Worm (Caenorhabditis elegans) whole organism, L4 larva: ENCODE data around the gene F22E5.6.
A peak's percentile ranks its signal among the peaks of the same experiment; 100 is the strongest.

ENCODE experiments used
- F26F4.8 ChIP-seq: fragments of 200-800 bp; sonication (Bioruptor generic); conservative IDR thresholded peaks from 2 replicates; pipeline ENCODE4 v1.3.6; 2022; ENCODE audit warnings: missing genetic modification characterization, missing compliant biosample characterization
- R02D3.7 ChIP-seq: fragments of 150-350 bp; sonication (generic microtip); optimal IDR thresholded peaks from 3 replicates; lab custom pipeline; 2014; ENCODE audit warnings: missing biosample characterization, missing genetic modification characterization
- T20F7.1 ChIP-seq: fragments of 200-800 bp; sonication (Bioruptor generic); optimal IDR thresholded peaks from 2 replicates; lab custom pipeline; 2018; ENCODE audit warnings: mild to moderate bottlenecking, missing genetic modification characterization, missing compliant biosample characterization
- Y75B8A.6 ChIP-seq: fragments of 200-800 bp; sonication (Bioruptor generic); IDR thresholded peaks from 2 replicates; pipeline ENCODE4 v1.3.6; 2022; ENCODE audit warnings: missing genetic modification reagents, missing genetic modification characterization, missing compliant biosample characterization
- aha-1 ChIP-seq: fragments of 150-350 bp; peaks from one replicate; lab custom pipeline; 2014; ENCODE audit warnings: missing biosample characterization, missing genetic modification characterization
- aly-2 ChIP-seq: sonication (generic microtip); optimal IDR thresholded peaks from 2 replicates; lab custom pipeline; 2018; ENCODE audit warnings: missing biosample characterization, missing genetic modification characterization
- ceh-32 ChIP-seq: sonication (generic microtip); optimal IDR thresholded peaks from 2 replicates; lab custom pipeline; 2016; ENCODE audit warnings: mild to moderate bottlenecking, missing genetic modification characterization, missing compliant biosample characterization; ENCODE audit not compliant: poor library complexity
- ceh-62 ChIP-seq: sonication (generic microtip); optimal IDR thresholded peaks from 2 replicates; lab custom pipeline; 2017; ENCODE audit warnings: missing biosample characterization, missing genetic modification characterization
- daf-16 ChIP-seq, 3 experiments: sonication (generic microtip); optimal IDR thresholded peaks; 2 replicates each; lab custom pipeline; 2016 to 2017; ENCODE audit warnings: missing genetic modification characterization in 3 of 3, missing genetic modification reagents in 3 of 3, mild to moderate bottlenecking in 2 of 3, missing compliant biosample characterization in 2 of 3, missing biosample characterization in 1 of 3, moderate library complexity in 1 of 3
- dmd-6 ChIP-seq: fragments of 200-800 bp; sonication (Bioruptor generic); IDR thresholded peaks from 2 replicates; pipeline ENCODE4 v1.3.6; 2022; ENCODE audit warnings: missing genetic modification reagents, missing genetic modification characterization, missing compliant biosample characterization
- dpl-1 ChIP-seq: fragments of 150-350 bp; optimal IDR thresholded peaks from 2 replicates; lab custom pipeline; 2014; ENCODE audit warnings: missing biosample characterization, missing genetic modification reagents, missing genetic modification characterization
- egl-27 ChIP-seq: sonication (generic microtip); optimal IDR thresholded peaks from 3 replicates; lab custom pipeline; 2017; ENCODE audit warnings: missing biosample characterization, missing genetic modification reagents, missing genetic modification characterization
- fkh-10 ChIP-seq: fragments of 150-350 bp; optimal IDR thresholded peaks from 2 replicates; lab custom pipeline; 2014; ENCODE audit warnings: missing biosample characterization, missing genetic modification reagents, missing genetic modification characterization
- fos-1 ChIP-seq: fragments of 150-350 bp; optimal IDR thresholded peaks from 2 replicates; lab custom pipeline; 2014; ENCODE audit warnings: missing biosample characterization, missing genetic modification characterization
- gei-8 ChIP-seq: fragments of 200-800 bp; sonication (Bioruptor generic); optimal IDR thresholded peaks from 2 replicates; lab custom pipeline; 2018; ENCODE audit warnings: mild to moderate bottlenecking, missing genetic modification characterization, missing compliant biosample characterization
- hlh-11 ChIP-seq: fragments of 200-800 bp; sonication (Bioruptor generic); optimal IDR thresholded peaks from 2 replicates; lab custom pipeline; 2018; ENCODE audit warnings: mild to moderate bottlenecking, missing genetic modification characterization, missing compliant biosample characterization
- hmg-1.1 ChIP-seq: fragments of 200-800 bp; sonication (Bioruptor generic); IDR thresholded peaks from 2 replicates; pipeline ENCODE4 v1.3.6; 2022; ENCODE audit warnings: missing genetic modification reagents, missing genetic modification characterization, missing compliant biosample characterization
- lim-7 ChIP-seq: fragments of 200-800 bp; sonication (Bioruptor generic); IDR thresholded peaks from 2 replicates; pipeline ENCODE4 v1.3.6; 2022; ENCODE audit warnings: missing genetic modification characterization, missing compliant biosample characterization
- lin-1 ChIP-seq: fragments of 200-800 bp; sonication (Bioruptor generic); IDR thresholded peaks from 2 replicates; pipeline ENCODE4 v1.3.6; 2022; ENCODE audit warnings: missing genetic modification reagents, missing genetic modification characterization, missing compliant biosample characterization
- lin-13 ChIP-seq: fragments of 150-350 bp; optimal IDR thresholded peaks from 2 replicates; lab custom pipeline; 2014; ENCODE audit warnings: missing biosample characterization, missing genetic modification reagents, missing genetic modification characterization
- lin-29 ChIP-seq: fragments of 200-800 bp; sonication (Bioruptor generic); IDR thresholded peaks from 2 replicates; pipeline ENCODE4 v1.3.6; 2022; ENCODE audit warnings: missing genetic modification reagents, missing genetic modification characterization, missing compliant biosample characterization
- lin-38 ChIP-seq: fragments of 200-800 bp; sonication (Bioruptor generic); IDR thresholded peaks from 2 replicates; pipeline ENCODE4 v1.3.6; 2022; ENCODE audit warnings: missing genetic modification reagents, missing genetic modification characterization, missing compliant biosample characterization
- lsy-2 ChIP-seq, 2 experiments: fragments of 150-350 bp in 1 of 2; sonication (generic microtip) in 1 of 2; optimal IDR thresholded peaks; 2 replicates each; lab custom pipeline; 2014 to 2017; ENCODE audit warnings: missing biosample characterization in 2 of 2, missing genetic modification characterization in 2 of 2
- madf-5 ChIP-seq, 2 experiments: fragments of 200-800 bp; sonication (Bioruptor generic); IDR thresholded peaks; 2 replicates each; pipeline ENCODE4 v1.3.6; 2022; ENCODE audit warnings: missing compliant biosample characterization in 2 of 2, missing genetic modification characterization in 2 of 2
- madf-9 ChIP-seq: fragments of 200-800 bp; sonication (Bioruptor generic); conservative IDR thresholded peaks from 2 replicates; pipeline ENCODE4 v1.3.6; 2022; ENCODE audit warnings: missing genetic modification reagents, missing genetic modification characterization, missing compliant biosample characterization
- mdl-1 ChIP-seq, 2 experiments: fragments of 150-350 bp in 1 of 2; sonication (generic microtip) in 1 of 2; optimal IDR thresholded peaks; 2 replicates each; lab custom pipeline; 2014 to 2017; ENCODE audit warnings: missing biosample characterization in 2 of 2, missing genetic modification characterization in 2 of 2
- mdt-29 ChIP-seq: fragments of 200-800 bp; sonication (Bioruptor generic); IDR thresholded peaks from 2 replicates; pipeline ENCODE4 v1.3.6; 2022; ENCODE audit warnings: missing genetic modification reagents, missing genetic modification characterization, missing compliant biosample characterization
- mes-2 ChIP-seq: sonication (generic microtip); optimal IDR thresholded peaks from 2 replicates; lab custom pipeline; 2016; ENCODE audit warnings: missing genotype, mild to moderate bottlenecking, missing genetic modification characterization, missing compliant biosample characterization; ENCODE audit not compliant: poor library complexity, severe bottlenecking
- mxl-3 ChIP-seq: fragments of 200-800 bp; sonication (Bioruptor generic); optimal IDR thresholded peaks from 2 replicates; lab custom pipeline; 2018; ENCODE audit warnings: mild to moderate bottlenecking, missing genetic modification characterization, missing compliant biosample characterization
- nhr-102 ChIP-seq: sonication (generic microtip); optimal IDR thresholded peaks from 2 replicates; lab custom pipeline; 2016; ENCODE audit warnings: mild to moderate bottlenecking, missing genetic modification characterization, moderate library complexity, missing compliant biosample characterization
- nhr-11 ChIP-seq: fragments of 150-350 bp; optimal IDR thresholded peaks from 2 replicates; lab custom pipeline; 2014; ENCODE audit warnings: missing biosample characterization, missing genetic modification characterization
- nhr-28 ChIP-seq: fragments of 150-350 bp; optimal IDR thresholded peaks from 2 replicates; lab custom pipeline; 2014; ENCODE audit warnings: missing biosample characterization, missing genetic modification characterization
- nhr-41 ChIP-seq: fragments of 200-800 bp; sonication (Bioruptor generic); IDR thresholded peaks from 2 replicates; pipeline ENCODE4 v1.3.6; 2022; ENCODE audit warnings: missing genetic modification reagents, missing genetic modification characterization, missing compliant biosample characterization
- nhr-42 ChIP-seq: fragments of 200-800 bp; sonication (Bioruptor generic); IDR thresholded peaks from 2 replicates; pipeline ENCODE4 v1.3.6; 2022; ENCODE audit warnings: missing genetic modification characterization, missing compliant biosample characterization
- nhr-76 ChIP-seq: fragments of 150-350 bp; optimal IDR thresholded peaks from 2 replicates; lab custom pipeline; 2014; ENCODE audit warnings: missing biosample characterization, missing genetic modification characterization
- nhr-77 ChIP-seq: fragments of 150-350 bp; optimal IDR thresholded peaks from 2 replicates; lab custom pipeline; 2014; ENCODE audit warnings: missing biosample characterization, missing genetic modification characterization
- pha-4 ChIP-seq, 2 experiments: fragments of 150-350 bp in 1 of 2; fragments of 200-800 bp in 1 of 2; sonication (Bioruptor generic) in 1 of 2; IDR thresholded peaks in 1 of 2; optimal IDR thresholded peaks in 1 of 2; 2 replicates each; pipeline versions ENCODE4 v1.3.6 to Lab custom; 2014 to 2022; ENCODE audit warnings: missing genetic modification characterization in 2 of 2, missing genetic modification reagents in 2 of 2, missing biosample characterization in 1 of 2, missing compliant biosample characterization in 1 of 2
- php-3 ChIP-seq: fragments of 200-800 bp; sonication (Bioruptor generic); IDR thresholded peaks from 2 replicates; pipeline ENCODE4 v1.3.6; 2022; ENCODE audit warnings: missing genetic modification reagents, missing genetic modification characterization, missing compliant biosample characterization
- pqm-1 ChIP-seq: sonication (generic microtip); optimal IDR thresholded peaks from 2 replicates; lab custom pipeline; 2017; ENCODE audit warnings: missing biosample characterization, missing genetic modification characterization
- set-16 ChIP-seq: fragments of 200-800 bp; sonication (Bioruptor generic); IDR thresholded peaks from 2 replicates; pipeline ENCODE4 v1.3.6; 2022; ENCODE audit warnings: missing genetic modification reagents, missing genetic modification characterization, missing compliant biosample characterization
- spr-3 ChIP-seq: fragments of 200-800 bp; sonication (Bioruptor generic); optimal IDR thresholded peaks from 2 replicates; lab custom pipeline; 2018; ENCODE audit warnings: mild to moderate bottlenecking, missing genetic modification characterization, missing compliant biosample characterization
- tra-1 ChIP-seq: fragments of 200-800 bp; sonication (Bioruptor generic); IDR thresholded peaks from 2 replicates; pipeline ENCODE4 v1.3.6; 2022; ENCODE audit warnings: missing genetic modification reagents, missing genetic modification characterization, missing compliant biosample characterization
- ztf-11 ChIP-seq: fragments of 150-350 bp; optimal IDR thresholded peaks from 2 replicates; lab custom pipeline; 2014; ENCODE audit warnings: missing biosample characterization, missing genetic modification characterization
- ztf-7 ChIP-seq: fragments of 150-350 bp; optimal IDR thresholded peaks from 2 replicates; lab custom pipeline; 2014; ENCODE audit warnings: missing biosample characterization, missing genetic modification characterization

F22E5.6 gene

ce11 chrII:2610202-2610912 is 39.3 kb upstream of the F22E5.6 start, which contains the start of gene sri-38:
Gene sri-38 (plus strand): TSS chrII:2610862.
- TF ChIP-seq aha-1 (tag; lab: Kevin White, UChicago) (no peak), aly-2 (tag; lab: Kevin White, UChicago) (no peak), lim-7 (GFP tag; lab: Robert Waterston, UW) (no peak), egl-27 (tag; lab: Kevin White, UChicago) (no peak), lin-13 (GFP tag; lab: Kevin White, UChicago) (no peak), lin-1 (GFP tag; lab: Robert Waterston, UW) (peak; percentile 49; the same call in 1 of the 2 replicates), daf-16 (GFP tag; optimal IDR thresholded peaks at IDR 0.05; lab: Kevin White, UChicago) (no peak), daf-16 (tag; optimal IDR thresholded peaks at IDR 0.05; lab: Kevin White, UChicago) (peak; percentile 49), tra-1 (GFP tag; lab: Robert Waterston, UW) (no peak), Y75B8A.6 (GFP tag; lab: Robert Waterston, UW) (no peak), nhr-102 (tag; lab: Kevin White, UChicago) (peak; percentile 45), mdl-1 (tag; optimal IDR thresholded peaks at IDR 0.05; lab: Kevin White, UChicago) (peak in 1 of 2 experiments; percentile 3), dpl-1 (GFP tag; lab: Kevin White, UChicago) (no peak), pha-4 (GFP tag; IDR thresholded peaks at IDR 0.05; lab: Robert Waterston, UW) (no peak), pha-4 (tag; optimal IDR thresholded peaks at IDR 0.05; lab: Kevin White, UChicago) (no peak), hlh-11 (tag; lab: Kevin White, UChicago) (peak; percentile 67), nhr-28 (tag; lab: Kevin White, UChicago) (peak; percentile 65), gei-8 (no peak), ztf-11 (tag; lab: Kevin White, UChicago) (no peak), set-16 (GFP tag; lab: Robert Waterston, UW) (no peak), mes-2 (tag; lab: Kevin White, UChicago) (no peak), nhr-42 (GFP tag; lab: Robert Waterston, UW) (no peak), nhr-77 (tag; lab: Kevin White, UChicago) (no peak), nhr-76 (tag; lab: Kevin White, UChicago) (no peak), lin-29 (GFP tag; lab: Robert Waterston, UW) (no peak), ztf-7 (tag; lab: Kevin White, UChicago) (no peak), madf-9 (GFP tag; lab: Robert Waterston, UW) (no peak), F26F4.8 (GFP tag; lab: Robert Waterston, UW) (no peak), nhr-41 (GFP tag; lab: Robert Waterston, UW) (no peak), madf-5 (GFP tag; IDR thresholded peaks at IDR 0.05; lab: Robert Waterston, UW) (no peak), ceh-32 (no peak), lsy-2 (tag; optimal IDR thresholded peaks at IDR 0.05; lab: Kevin White, UChicago) (no peak), mdt-29 (no peak), fos-1 (no peak), dmd-6 (GFP tag; lab: Robert Waterston, UW) (peak; percentile 62), R02D3.7 (tag; lab: Kevin White, UChicago) (no peak), lin-38 (GFP tag; lab: Robert Waterston, UW) (no peak), hmg-1.1 (GFP tag; lab: Robert Waterston, UW) (no peak), ceh-62 (tag; lab: Kevin White, UChicago) (no peak), fkh-10 (GFP tag; lab: Kevin White, UChicago) (no peak), T20F7.1 (GFP tag; lab: Kevin White, UChicago) (no peak), nhr-11 (tag; lab: Kevin White, UChicago) (no peak), spr-3 (GFP tag; lab: Kevin White, UChicago) (no peak), mxl-3 (GFP tag; lab: Kevin White, UChicago) (peak; percentile 17), php-3 (GFP tag; lab: Robert Waterston, UW) (peak; percentile 72), pqm-1 (peak; percentile 77)
- TF ChIP-seq, all 104 proteins: peak for 10
